Fruit fly (Drosophila melanogaster) whole organism, embryonic: ENCODE data around the gene MED18.

Experiments used
- Abd-B ChIP-seq: fragments of 200-800 bp; sonication (Bioruptor generic); optimal IDR thresholded peaks from 2 replicates; lab custom pipeline; 2018; ENCODE audit warnings: missing biosample characterization, mild to moderate bottlenecking, missing genetic modification characterization, moderate library complexity
- Antp ChIP-seq: fragments of 200-800 bp; sonication (Bioruptor generic); optimal IDR thresholded peaks from 3 replicates; lab custom pipeline; 2016; ENCODE audit warnings: missing biosample characterization, missing genetic modification characterization
- Atf3 ChIP-seq: fragments of 200-800 bp; sonication (Bioruptor generic); optimal IDR thresholded peaks from 3 replicates; lab custom pipeline; 2016; ENCODE audit warnings: missing biosample characterization, missing genetic modification characterization
- CG10147 ChIP-seq: fragments of 200-800 bp; sonication (Bioruptor generic); optimal IDR thresholded peaks from 2 replicates; lab custom pipeline; 2019; ENCODE audit warnings: missing biosample characterization, mild to moderate bottlenecking, missing genetic modification characterization, moderate library complexity
- CG14860 ChIP-seq: fragments of 200-800 bp; sonication (Bioruptor generic); IDR thresholded peaks from 3 replicates; pipeline ENCODE4 v1.3.6; 2022; ENCODE audit warnings: missing biosample characterization, missing genetic modification characterization; ENCODE audit not compliant: partially characterized antibody
- CG15514 ChIP-seq: fragments of 200-800 bp; sonication (Bioruptor generic); optimal IDR thresholded peaks from 3 replicates; lab custom pipeline; 2017; ENCODE audit warnings: missing biosample characterization, missing genetic modification characterization, mild to moderate bottlenecking, moderate library complexity, missing genetic modification reagents
- CG18262 ChIP-seq: fragments of 200-800 bp; optimal IDR thresholded peaks from 3 replicates; lab custom pipeline; 2019; ENCODE audit warnings: missing biosample characterization, mild to moderate bottlenecking, missing genetic modification characterization, moderate library complexity
- CG2129 ChIP-seq: fragments of 200-800 bp; sonication (Bioruptor generic); IDR thresholded peaks from 2 replicates; pipeline ENCODE4 v1.3.6; 2022; ENCODE audit warnings: missing biosample characterization, missing genetic modification characterization; ENCODE audit not compliant: partially characterized antibody
- CG31224 ChIP-seq: fragments of 200-800 bp; sonication (Bioruptor generic); IDR thresholded peaks from 2 replicates; pipeline ENCODE4 v1.3.6; 2022; ENCODE audit warnings: missing biosample characterization, missing genetic modification characterization
- CG31365 ChIP-seq: fragments of 200-800 bp; sonication (Bioruptor generic); optimal IDR thresholded peaks from 2 replicates; lab custom pipeline; 2018; ENCODE audit warnings: missing biosample characterization, mild to moderate bottlenecking, missing genetic modification characterization
- CG34224 ChIP-seq: fragments of 200-800 bp; sonication (Bioruptor generic); IDR thresholded peaks from 3 replicates; pipeline ENCODE4 v1.3.6; 2022; ENCODE audit warnings: missing biosample characterization, missing genetic modification characterization; ENCODE audit not compliant: partially characterized antibody
- CG8281 ChIP-seq: fragments of 200-800 bp; sonication (Bioruptor generic); optimal IDR thresholded peaks from 2 replicates; lab custom pipeline; 2018; ENCODE audit warnings: missing biosample characterization, mild to moderate bottlenecking, missing genetic modification characterization, moderate library complexity
- CG8388 ChIP-seq: fragments of 200-800 bp; sonication (Bioruptor generic); optimal IDR thresholded peaks from 2 replicates; lab custom pipeline; 2019; ENCODE audit warnings: missing biosample characterization, mild to moderate bottlenecking, missing genetic modification characterization, moderate library complexity
- CG9437 ChIP-seq: fragments of 200-800 bp; sonication (Bioruptor generic); optimal IDR thresholded peaks from 2 replicates; lab custom pipeline; 2018; ENCODE audit warnings: missing biosample characterization, mild to moderate bottlenecking, missing genetic modification characterization
- Deaf1 ChIP-seq: fragments of 200-800 bp; optimal IDR thresholded peaks from 3 replicates; lab custom pipeline; 2019; ENCODE audit warnings: missing biosample characterization, mild to moderate bottlenecking, missing genetic modification characterization, moderate library complexity
- Dp ChIP-seq: fragments of 200-800 bp; sonication (Bioruptor generic); optimal IDR thresholded peaks from 2 replicates; lab custom pipeline; 2018; ENCODE audit warnings: missing biosample characterization, mild to moderate bottlenecking, missing genetic modification characterization, moderate library complexity
- Elba2 ChIP-seq: fragments of 200-800 bp; sonication (Bioruptor generic); optimal IDR thresholded peaks from 3 replicates; lab custom pipeline; 2016; ENCODE audit warnings: missing biosample characterization, missing genetic modification characterization
- Hmr ChIP-seq: fragments of 200-800 bp; sonication (Bioruptor generic); optimal IDR thresholded peaks from 3 replicates; lab custom pipeline; 2017; ENCODE audit warnings: mild to moderate bottlenecking, missing biosample characterization, missing genetic modification reagents, missing genetic modification characterization
- MESR4 ChIP-seq: fragments of 200-800 bp; sonication (Bioruptor generic); optimal IDR thresholded peaks from 2 replicates; lab custom pipeline; 2018; ENCODE audit warnings: missing biosample characterization, mild to moderate bottlenecking, missing genetic modification characterization, moderate library complexity
- Myb ChIP-seq: fragments of 200-800 bp; sonication (Bioruptor generic); optimal IDR thresholded peaks from 2 replicates; lab custom pipeline; 2016; ENCODE audit warnings: missing biosample characterization, missing genetic modification characterization
- NC2β ChIP-seq: fragments of 200-800 bp; sonication (Bioruptor generic); optimal IDR thresholded peaks from 2 replicates; lab custom pipeline; 2016; ENCODE audit warnings: missing biosample characterization, missing genetic modification characterization
- NFAT ChIP-seq: fragments of 200-800 bp; sonication (Bioruptor generic); IDR thresholded peaks from 2 replicates; pipeline ENCODE4 v1.3.6; 2022; ENCODE audit warnings: missing biosample characterization, missing genetic modification characterization
- Rx ChIP-seq: fragments of 200-800 bp; sonication (Bioruptor generic); IDR thresholded peaks from 2 replicates; pipeline ENCODE4 v1.3.6; 2022; ENCODE audit warnings: missing biosample characterization, missing genetic modification characterization
- Scr ChIP-seq: fragments of 200-800 bp; sonication (Bioruptor generic); IDR thresholded peaks from 2 replicates; pipeline ENCODE4 v1.3.6; 2022; ENCODE audit warnings: missing biosample characterization, missing genetic modification characterization; ENCODE audit not compliant: partially characterized antibody
- Sox100B ChIP-seq: fragments of 200-800 bp; sonication (Bioruptor generic); optimal IDR thresholded peaks from 3 replicates; lab custom pipeline; 2018; ENCODE audit warnings: missing biosample characterization, mild to moderate bottlenecking, missing genetic modification characterization
- Ssrp ChIP-seq: fragments of 200-800 bp; sonication (Bioruptor generic); optimal IDR thresholded peaks from 2 replicates; lab custom pipeline; 2018; ENCODE audit warnings: missing biosample characterization, mild to moderate bottlenecking, missing genetic modification characterization, moderate library complexity
- cato ChIP-seq: fragments of 200-800 bp; sonication (Bioruptor generic); optimal IDR thresholded peaks from 2 replicates; lab custom pipeline; 2016; ENCODE audit warnings: missing biosample characterization, missing genetic modification characterization, borderline replicate concordance
- chm ChIP-seq: fragments of 200-800 bp; sonication (Bioruptor generic); IDR thresholded peaks from 2 replicates; pipeline ENCODE4 v1.3.6; 2022; ENCODE audit warnings: missing biosample characterization, missing genetic modification characterization
- dati ChIP-seq: fragments of 200-800 bp; sonication (Bioruptor generic); IDR thresholded peaks from 2 replicates; pipeline ENCODE4 v1.3.6; 2022; ENCODE audit warnings: missing biosample characterization, missing genetic modification characterization
- dysf ChIP-seq: fragments of 200-800 bp; sonication (Bioruptor generic); IDR thresholded peaks from 3 replicates; pipeline ENCODE4 v1.3.6; 2022; ENCODE audit warnings: missing biosample characterization, missing genetic modification characterization
- esg ChIP-seq: fragments of 200-800 bp; sonication (Bioruptor generic); conservative IDR thresholded peaks from 2 replicates; pipeline ENCODE4 v1.3.6; 2022; ENCODE audit warnings: missing biosample characterization, missing genetic modification characterization
- fru ChIP-seq: fragments of >200 bp; optimal IDR thresholded peaks from 2 replicates; lab custom pipeline; 2017
- gce ChIP-seq: fragments of 200-800 bp; sonication (Bioruptor generic); IDR thresholded peaks from 3 replicates; pipeline ENCODE4 v1.3.6; 2022; ENCODE audit warnings: missing biosample characterization, missing genetic modification characterization
- grau ChIP-seq: fragments of 200-800 bp; optimal IDR thresholded peaks from 3 replicates; lab custom pipeline; 2019; ENCODE audit warnings: missing biosample characterization, mild to moderate bottlenecking, missing genetic modification characterization, moderate library complexity
- hkb ChIP-seq, 2 experiments: fragments of 200-800 bp in 1 of 2; fragments of >200 bp in 1 of 2; sonication (Bioruptor generic) in 1 of 2; IDR thresholded peaks in 1 of 2; optimal IDR thresholded peaks in 1 of 2; 2 replicates each; pipeline versions ENCODE4 v1.3.6 to Lab custom; 2017 to 2022; ENCODE audit warnings: missing biosample characterization in 1 of 2, missing genetic modification characterization in 1 of 2
- kah ChIP-seq: fragments of 200-800 bp; sonication (Bioruptor generic); optimal IDR thresholded peaks from 2 replicates; lab custom pipeline; 2018; ENCODE audit warnings: missing biosample characterization, mild to moderate bottlenecking, missing genetic modification characterization
- lola ChIP-seq, 3 experiments: fragments of >200 bp in 2 of 3; fragments of 200-800 bp in 1 of 3; sonication (Bioruptor generic) in 1 of 3; optimal IDR thresholded peaks; 2 replicates each; lab custom pipeline; 2017 to 2019; ENCODE audit warnings: missing biosample characterization in 3 of 3, missing genetic modification characterization in 3 of 3, mild to moderate bottlenecking in 1 of 3, moderate library complexity in 1 of 3
- oc ChIP-seq: fragments of 200-800 bp; sonication (Bioruptor generic); optimal IDR thresholded peaks from 2 replicates; lab custom pipeline; 2018; ENCODE audit warnings: missing biosample characterization, mild to moderate bottlenecking, missing genetic modification characterization, moderate library complexity
- pfk ChIP-seq: fragments of 200-800 bp; sonication (Bioruptor generic); optimal IDR thresholded peaks from 2 replicates; lab custom pipeline; 2018; ENCODE audit warnings: missing biosample characterization, mild to moderate bottlenecking, missing genetic modification characterization, moderate library complexity
- pzg ChIP-seq: fragments of 200-800 bp; sonication (Bioruptor generic); optimal IDR thresholded peaks from 3 replicates; lab custom pipeline; 2018; ENCODE audit warnings: missing biosample characterization, mild to moderate bottlenecking, missing genetic modification characterization, moderate library complexity
- ranshi ChIP-seq: fragments of 200-800 bp; sonication (Bioruptor generic); IDR thresholded peaks from 2 replicates; pipeline ENCODE4 v1.3.6; 2022; ENCODE audit warnings: missing biosample characterization, missing genetic modification characterization
- ro ChIP-seq: fragments of 200-800 bp; sonication (Bioruptor generic); IDR thresholded peaks from 2 replicates; pipeline ENCODE4 v1.3.6; 2022; ENCODE audit warnings: missing biosample characterization, missing genetic modification characterization
- schlank ChIP-seq: fragments of 200-800 bp; sonication (Bioruptor generic); optimal IDR thresholded peaks from 2 replicates; lab custom pipeline; 2018; ENCODE audit warnings: missing biosample characterization, mild to moderate bottlenecking, missing genetic modification characterization
- slou ChIP-seq: fragments of 200-800 bp; sonication (Bioruptor generic); optimal IDR thresholded peaks from 3 replicates; lab custom pipeline; 2016; ENCODE audit warnings: missing biosample characterization, missing genetic modification characterization
- sqz ChIP-seq: fragments of 200-800 bp; sonication (Bioruptor generic); optimal IDR thresholded peaks from 3 replicates; lab custom pipeline; 2018; ENCODE audit warnings: missing biosample characterization, mild to moderate bottlenecking, missing genetic modification characterization
- sug ChIP-seq: fragments of 200-800 bp; optimal IDR thresholded peaks from 2 replicates; lab custom pipeline; 2019; ENCODE audit warnings: missing biosample characterization, mild to moderate bottlenecking, missing genetic modification characterization, moderate library complexity
- tio ChIP-seq: fragments of 200-800 bp; sonication (Bioruptor generic); optimal IDR thresholded peaks from 2 replicates; lab custom pipeline; 2017; ENCODE audit warnings: missing biosample characterization, missing genetic modification characterization, inconsistent platforms
- tup ChIP-seq: fragments of 200-800 bp; sonication (Bioruptor generic); optimal IDR thresholded peaks from 2 replicates; lab custom pipeline; 2016; ENCODE audit warnings: missing biosample characterization, mild to moderate bottlenecking, missing genetic modification characterization, moderate library complexity
- twi ChIP-seq: fragments of 200-800 bp; optimal IDR thresholded peaks from 2 replicates; lab custom pipeline; 2019; ENCODE audit warnings: missing biosample characterization, mild to moderate bottlenecking, missing genetic modification characterization, moderate library complexity
- usp ChIP-seq: fragments of >200 bp; optimal IDR thresholded peaks from 2 replicates; lab custom pipeline; 2017; ENCODE audit warnings: missing biosample characterization, missing genetic modification characterization

MED18 gene

dm6 chrX:1849914-1850313 is 15.8 kb upstream of the MED18 start (continued):
- no peak for TF ChIP-seq Elba2 (GFP tag; lab: Kevin White, UChicago)
- TF ChIP-seq Scr: no peak
- peak; percentile 74; the same call in 1 of the 2 replicates for TF ChIP-seq NFAT (GFP tag; lab: Robert Waterston, UW)
- peak; percentile 36 for TF ChIP-seq Atf3 (GFP tag; lab: Kevin White, UChicago)
- TF ChIP-seq sqz (GFP tag; lab: Kevin White, UChicago): peak; percentile 43
- no peak; the same call in 2 of the 3 replicates for TF ChIP-seq gce (GFP tag; lab: Robert Waterston, UW)
- TF ChIP-seq CG34224: no peak
- TF ChIP-seq CG9437 (GFP tag; lab: Kevin White, UChicago): peak; percentile 76
- no peak for TF ChIP-seq chm (GFP tag; lab: Robert Waterston, UW)
- TF ChIP-seq MESR4 (GFP tag; lab: Kevin White, UChicago): peak; percentile 37
- peak; percentile 81 for TF ChIP-seq tio
- TF ChIP-seq dati (GFP tag; lab: Robert Waterston, UW): no peak
- TF ChIP-seq Ssrp (tag; lab: Kevin White, UChicago): peak; percentile 67
- peak; percentile 70 for TF ChIP-seq ranshi (GFP tag; lab: Robert Waterston, UW)
- no peak for TF ChIP-seq fru (lab: Kevin White, UChicago)
- TF ChIP-seq hkb (optimal IDR thresholded peaks at IDR 0.05; lab: Kevin White, UChicago): no peak
- peak; percentile 84 for TF ChIP-seq hkb (GFP tag; IDR thresholded peaks at IDR 0.05; lab: Robert Waterston, UW)
- TF ChIP-seq kah: peak; percentile 48
- no peak for TF ChIP-seq CG14860
- no peak for TF ChIP-seq CG2129
- TF ChIP-seq Hmr (GFP tag; lab: Kevin White, UChicago): peak; percentile 95
- TF ChIP-seq ro: no peak
- peak; percentile 70 for TF ChIP-seq tup (GFP tag; lab: Kevin White, UChicago)
- TF ChIP-seq pfk (GFP tag; lab: Kevin White, UChicago): peak; percentile 18
- TF ChIP-seq CG8281: peak; percentile 62
- peak; percentile 60 for TF ChIP-seq slou (GFP tag; lab: Kevin White, UChicago)
- TF ChIP-seq grau (tag; lab: Kevin White, UChicago): peak; percentile 91
- peak; percentile 74 for TF ChIP-seq Deaf1
- peak; percentile 63 for TF ChIP-seq oc (tag; lab: Kevin White, UChicago)
- peak; percentile 67 for TF ChIP-seq esg (GFP tag; lab: Robert Waterston, UW)
- TF ChIP-seq Rx (GFP tag; lab: Robert Waterston, UW): peak; percentile 27; the same call in 1 of the 2 replicates
- peak; percentile 71 for TF ChIP-seq twi
- TF ChIP-seq Antp (GFP tag; lab: Kevin White, UChicago): peak; percentile 56
- TF ChIP-seq Myb: peak; percentile 56
- peak; percentile 82 for TF ChIP-seq CG18262 (tag; lab: Kevin White, UChicago)
- TF ChIP-seq dysf (GFP tag; lab: Robert Waterston, UW): peak; percentile 87
- no peak for TF ChIP-seq usp (GFP tag; lab: Kevin White, UChicago)
- peak; percentile 51 for TF ChIP-seq NC2β
- peak; percentile 85 for TF ChIP-seq CG15514 (GFP tag; lab: Kevin White, UChicago)
- TF ChIP-seq CG31365 (tag; lab: Kevin White, UChicago): peak; percentile 76
- TF ChIP-seq Sox100B (GFP tag; lab: Kevin White, UChicago): peak; percentile 81
- peak in 1 of 3 experiments; percentile 52 for TF ChIP-seq lola (GFP tag; optimal IDR thresholded peaks at IDR 0.05; lab: Kevin White, UChicago)
- peak; percentile 80 for TF ChIP-seq CG31224 (GFP tag; lab: Robert Waterston, UW)
- TF ChIP-seq CG8388 (GFP tag; lab: Kevin White, UChicago): peak; percentile 71
- peak; percentile 12 for TF ChIP-seq pzg (GFP tag; lab: Kevin White, UChicago)
- peak; percentile 89 for TF ChIP-seq CG10147 (GFP tag; lab: Kevin White, UChicago)
- no peak for TF ChIP-seq Dp (GFP tag; lab: Kevin White, UChicago)
- peak; percentile 84 for TF ChIP-seq Abd-B (GFP tag; lab: Kevin White, UChicago)
- peak; percentile 83 for TF ChIP-seq schlank (tag; lab: Kevin White, UChicago)
- peak; percentile 34 for TF ChIP-seq cato (GFP tag; lab: Kevin White, UChicago)
- peak; percentile 94 for TF ChIP-seq sug
